Worm (Caenorhabditis elegans) whole organism, L4 larva: Measurements from ENCODE around the gene exp-2.

ENCODE experiments used
- D1046.2 ChIP-seq: fragments of 200-800 bp; sonication (Bioruptor generic); IDR thresholded peaks from 2 replicates; pipeline ENCODE4 v1.3.6; 2022; ENCODE audit warnings: missing genetic modification characterization, missing compliant biosample characterization
- F10B5.3 ChIP-seq: sonication (generic microtip); optimal IDR thresholded peaks from 2 replicates; lab custom pipeline; 2016; ENCODE audit warnings: mild to moderate bottlenecking, missing genetic modification characterization, missing compliant biosample characterization
- F37D6.2 ChIP-seq: sonication (generic microtip); optimal IDR thresholded peaks from 2 replicates; lab custom pipeline; 2016; ENCODE audit warnings: mild to moderate bottlenecking, missing genetic modification characterization, missing compliant biosample characterization
- T20F7.1 ChIP-seq: fragments of 200-800 bp; sonication (Bioruptor generic); optimal IDR thresholded peaks from 2 replicates; lab custom pipeline; 2018; ENCODE audit warnings: mild to moderate bottlenecking, missing genetic modification characterization, missing compliant biosample characterization
- Y105C5A.15 ChIP-seq: fragments of 200-800 bp; sonication (Bioruptor generic); IDR thresholded peaks from 2 replicates; pipeline ENCODE4 v1.3.6; 2022; ENCODE audit warnings: missing genetic modification characterization, missing compliant biosample characterization
- ZK337.2 ChIP-seq: fragments of 200-800 bp; sonication (Bioruptor generic); IDR thresholded peaks from 2 replicates; pipeline ENCODE4 v1.3.6; 2022; ENCODE audit warnings: missing genetic modification reagents, missing genetic modification characterization, missing compliant biosample characterization
- ZK546.5 ChIP-seq, 2 experiments: sonication (generic microtip); optimal IDR thresholded peaks; 2 replicates each; lab custom pipeline; 2017; ENCODE audit warnings: missing biosample characterization in 2 of 2, missing genetic modification characterization in 2 of 2
- aly-2 ChIP-seq: sonication (generic microtip); optimal IDR thresholded peaks from 2 replicates; lab custom pipeline; 2018; ENCODE audit warnings: missing biosample characterization, missing genetic modification characterization
- ama-1 ChIP-seq: fragments of 150-350 bp; optimal IDR thresholded peaks from 2 replicates; lab custom pipeline; 2014; ENCODE audit warnings: inconsistent platforms, mixed read lengths
- arid-1 ChIP-seq: fragments of 200-800 bp; sonication (Bioruptor generic); conservative IDR thresholded peaks from 2 replicates; pipeline ENCODE4 v1.3.6; 2022; ENCODE audit warnings: missing genetic modification reagents, missing genetic modification characterization, missing compliant biosample characterization
- attf-4 ChIP-seq: sonication (generic microtip); optimal IDR thresholded peaks from 3 replicates; lab custom pipeline; 2017; ENCODE audit warnings: missing biosample characterization, missing genetic modification characterization
- ceh-20 ChIP-seq: fragments of 200-800 bp; sonication (Bioruptor generic); IDR thresholded peaks from 2 replicates; pipeline ENCODE4 v1.3.6; 2022; ENCODE audit warnings: missing genetic modification reagents, missing genetic modification characterization, missing compliant biosample characterization
- ceh-28 ChIP-seq: fragments of 150-350 bp; optimal IDR thresholded peaks from 2 replicates; lab custom pipeline; 2014; ENCODE audit warnings: missing biosample characterization, missing genetic modification reagents, missing genetic modification characterization
- ceh-32 ChIP-seq: sonication (generic microtip); optimal IDR thresholded peaks from 2 replicates; lab custom pipeline; 2016; ENCODE audit warnings: mild to moderate bottlenecking, missing genetic modification characterization, missing compliant biosample characterization; ENCODE audit not compliant: poor library complexity
- ceh-82 ChIP-seq: sonication (generic microtip); optimal IDR thresholded peaks from 2 replicates; lab custom pipeline; 2017; ENCODE audit warnings: missing biosample characterization, missing genetic modification characterization
- daf-16 ChIP-seq, 3 experiments: sonication (generic microtip); optimal IDR thresholded peaks; 2 replicates each; lab custom pipeline; 2016 to 2017; ENCODE audit warnings: missing genetic modification characterization in 3 of 3, missing genetic modification reagents in 3 of 3, mild to moderate bottlenecking in 2 of 3, missing compliant biosample characterization in 2 of 3, missing biosample characterization in 1 of 3, moderate library complexity in 1 of 3
- daf-19 ChIP-seq: fragments of 200-800 bp; sonication (Bioruptor generic); conservative IDR thresholded peaks from 2 replicates; pipeline ENCODE4 v1.3.6; 2022; ENCODE audit warnings: missing genetic modification characterization, missing compliant biosample characterization
- dve-1 ChIP-seq: sonication (generic microtip); optimal IDR thresholded peaks from 2 replicates; lab custom pipeline; 2017; ENCODE audit warnings: antibody characterized with exemption, mild to moderate bottlenecking, missing genetic modification characterization, missing compliant biosample characterization; ENCODE audit not compliant: insufficient read depth
- egl-43 ChIP-seq: fragments of 200-800 bp; sonication (Bioruptor generic); IDR thresholded peaks from 2 replicates; pipeline ENCODE4 v1.3.6; 2022; ENCODE audit warnings: missing genetic modification reagents, missing genetic modification characterization, missing compliant biosample characterization
- fkh-10 ChIP-seq: fragments of 150-350 bp; optimal IDR thresholded peaks from 2 replicates; lab custom pipeline; 2014; ENCODE audit warnings: missing biosample characterization, missing genetic modification reagents, missing genetic modification characterization
- fos-1 ChIP-seq: fragments of 150-350 bp; optimal IDR thresholded peaks from 2 replicates; lab custom pipeline; 2014; ENCODE audit warnings: missing biosample characterization, missing genetic modification characterization
- hlh-11 ChIP-seq: fragments of 200-800 bp; sonication (Bioruptor generic); optimal IDR thresholded peaks from 2 replicates; lab custom pipeline; 2018; ENCODE audit warnings: mild to moderate bottlenecking, missing genetic modification characterization, missing compliant biosample characterization
- lin-1 ChIP-seq: fragments of 200-800 bp; sonication (Bioruptor generic); IDR thresholded peaks from 2 replicates; pipeline ENCODE4 v1.3.6; 2022; ENCODE audit warnings: missing genetic modification reagents, missing genetic modification characterization, missing compliant biosample characterization
- lin-13 ChIP-seq: fragments of 150-350 bp; optimal IDR thresholded peaks from 2 replicates; lab custom pipeline; 2014; ENCODE audit warnings: missing biosample characterization, missing genetic modification reagents, missing genetic modification characterization
- lin-15B ChIP-seq: fragments of 150-350 bp; sonication (generic microtip); optimal IDR thresholded peaks from 3 replicates; lab custom pipeline; 2014; ENCODE audit warnings: missing biosample characterization, missing genetic modification characterization
- lin-29 ChIP-seq: fragments of 200-800 bp; sonication (Bioruptor generic); IDR thresholded peaks from 2 replicates; pipeline ENCODE4 v1.3.6; 2022; ENCODE audit warnings: missing genetic modification reagents, missing genetic modification characterization, missing compliant biosample characterization
- lin-38 ChIP-seq: fragments of 200-800 bp; sonication (Bioruptor generic); IDR thresholded peaks from 2 replicates; pipeline ENCODE4 v1.3.6; 2022; ENCODE audit warnings: missing genetic modification reagents, missing genetic modification characterization, missing compliant biosample characterization
- lir-3 ChIP-seq: sonication (generic microtip); optimal IDR thresholded peaks from 2 replicates; lab custom pipeline; 2016; ENCODE audit warnings: mild to moderate bottlenecking, missing genetic modification characterization, missing compliant biosample characterization
- lsy-2 ChIP-seq, 2 experiments: fragments of 150-350 bp in 1 of 2; sonication (generic microtip) in 1 of 2; optimal IDR thresholded peaks; 2 replicates each; lab custom pipeline; 2014 to 2017; ENCODE audit warnings: missing biosample characterization in 2 of 2, missing genetic modification characterization in 2 of 2
- madf-5 ChIP-seq, 2 experiments: fragments of 200-800 bp; sonication (Bioruptor generic); IDR thresholded peaks; 2 replicates each; pipeline ENCODE4 v1.3.6; 2022; ENCODE audit warnings: missing compliant biosample characterization in 2 of 2, missing genetic modification characterization in 2 of 2
- mdt-29 ChIP-seq: fragments of 200-800 bp; sonication (Bioruptor generic); IDR thresholded peaks from 2 replicates; pipeline ENCODE4 v1.3.6; 2022; ENCODE audit warnings: missing genetic modification reagents, missing genetic modification characterization, missing compliant biosample characterization
- mep-1 ChIP-seq: fragments of 150-350 bp; sonication (generic microtip); optimal IDR thresholded peaks from 3 replicates; lab custom pipeline; 2014; ENCODE audit warnings: missing biosample characterization, missing genetic modification characterization
- mes-2 ChIP-seq: sonication (generic microtip); optimal IDR thresholded peaks from 2 replicates; lab custom pipeline; 2016; ENCODE audit warnings: missing genotype, mild to moderate bottlenecking, missing genetic modification characterization, missing compliant biosample characterization; ENCODE audit not compliant: poor library complexity, severe bottlenecking
- mxl-3 ChIP-seq: fragments of 200-800 bp; sonication (Bioruptor generic); optimal IDR thresholded peaks from 2 replicates; lab custom pipeline; 2018; ENCODE audit warnings: mild to moderate bottlenecking, missing genetic modification characterization, missing compliant biosample characterization
- nhr-237 ChIP-seq: sonication (generic microtip); optimal IDR thresholded peaks from 2 replicates; lab custom pipeline; 2017; ENCODE audit warnings: missing biosample characterization, missing genetic modification characterization
- nhr-6 ChIP-seq: fragments of 150-350 bp; optimal IDR thresholded peaks from 2 replicates; lab custom pipeline; 2014; ENCODE audit warnings: missing biosample characterization, missing genetic modification characterization
- nhr-77 ChIP-seq: fragments of 150-350 bp; optimal IDR thresholded peaks from 2 replicates; lab custom pipeline; 2014; ENCODE audit warnings: missing biosample characterization, missing genetic modification characterization
- rbr-2 ChIP-seq: sonication (generic microtip); optimal IDR thresholded peaks from 2 replicates; lab custom pipeline; 2016; ENCODE audit warnings: missing genotype, missing genetic modification characterization, missing compliant biosample characterization
- set-16 ChIP-seq: fragments of 200-800 bp; sonication (Bioruptor generic); IDR thresholded peaks from 2 replicates; pipeline ENCODE4 v1.3.6; 2022; ENCODE audit warnings: missing genetic modification reagents, missing genetic modification characterization, missing compliant biosample characterization
- unc-130 ChIP-seq: sonication (generic microtip); optimal IDR thresholded peaks from 2 replicates; lab custom pipeline; 2016; ENCODE audit warnings: missing genetic modification reagents, missing genetic modification characterization, missing compliant biosample characterization
- unc-62 ChIP-seq, 3 experiments: fragments of 150-350 bp in 1 of 3; sonication (generic microtip); optimal IDR thresholded peaks in 2 of 3; peaks in 1 of 3; 1 replicate in 1 of 3; 2 replicates in 2 of 3; lab custom pipeline; 2014 to 2017; ENCODE audit warnings: missing biosample characterization in 3 of 3, missing genetic modification characterization in 3 of 3, missing genetic modification reagents in 3 of 3, missing genotype in 1 of 3
- vab-7 ChIP-seq: fragments of 200-800 bp; sonication (Bioruptor generic); IDR thresholded peaks from 2 replicates; pipeline ENCODE4 v1.3.6; 2022; ENCODE audit warnings: missing genetic modification reagents, missing genetic modification characterization, missing compliant biosample characterization
- zag-1 ChIP-seq: fragments of 150-350 bp; optimal IDR thresholded peaks from 2 replicates; lab custom pipeline; 2014; ENCODE audit warnings: missing biosample characterization, missing genetic modification characterization
- zfp-2 ChIP-seq: sonication (generic microtip); optimal IDR thresholded peaks from 2 replicates; lab custom pipeline; 2016; ENCODE audit warnings: mild to moderate bottlenecking, missing genetic modification characterization, missing compliant biosample characterization
- zfp-3 ChIP-seq: fragments of 200-800 bp; sonication (Bioruptor generic); conservative IDR thresholded peaks from 2 replicates; pipeline ENCODE4 v1.3.6; 2022; ENCODE audit warnings: missing genetic modification reagents, missing genetic modification characterization, missing compliant biosample characterization
- ztf-7 ChIP-seq: fragments of 150-350 bp; optimal IDR thresholded peaks from 2 replicates; lab custom pipeline; 2014; ENCODE audit warnings: missing biosample characterization, missing genetic modification characterization

exp-2 gene

DNA sequence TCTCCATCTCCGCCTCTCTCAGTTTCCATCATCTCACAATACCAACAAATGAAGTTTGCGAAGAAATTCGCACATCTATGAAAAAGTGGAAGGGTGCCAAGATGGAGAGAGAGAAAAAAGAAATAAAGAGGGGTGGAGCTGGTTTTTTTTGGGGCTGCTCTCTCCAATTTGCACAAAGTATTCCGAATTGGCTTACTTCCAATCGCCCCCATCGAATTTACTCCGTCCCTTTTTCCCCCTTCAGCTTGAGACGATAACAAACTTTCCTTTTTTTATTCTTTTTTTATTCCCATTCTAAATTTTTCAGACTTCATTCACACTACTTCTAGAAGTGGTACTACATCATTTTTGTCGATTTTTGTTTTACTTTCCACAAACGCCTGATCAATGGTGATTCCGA is at the start of gene exp-2:
TSS of gene exp-2 (plus strand) at position 301 of the 400 bp plus-strand sequence.
- TF ChIP-seq attf-4 (no peak), mdt-29 (GFP tag; lab: Robert Waterston, UW) (no peak), T20F7.1 (GFP tag; lab: Kevin White, UChicago) (no peak), lin-38 (GFP tag; lab: Robert Waterston, UW) (no peak), madf-5 (GFP tag; IDR thresholded peaks at IDR 0.05; lab: Robert Waterston, UW) (no peak), F10B5.3 (tag; lab: Kevin White, UChicago) (no peak), lin-13 (no peak), ama-1 (lab: Kevin White, UChicago) (no peak), nhr-237 (tag; lab: Kevin White, UChicago) (no peak), zfp-2 (tag; lab: Kevin White, UChicago) (no peak)

DNA sequence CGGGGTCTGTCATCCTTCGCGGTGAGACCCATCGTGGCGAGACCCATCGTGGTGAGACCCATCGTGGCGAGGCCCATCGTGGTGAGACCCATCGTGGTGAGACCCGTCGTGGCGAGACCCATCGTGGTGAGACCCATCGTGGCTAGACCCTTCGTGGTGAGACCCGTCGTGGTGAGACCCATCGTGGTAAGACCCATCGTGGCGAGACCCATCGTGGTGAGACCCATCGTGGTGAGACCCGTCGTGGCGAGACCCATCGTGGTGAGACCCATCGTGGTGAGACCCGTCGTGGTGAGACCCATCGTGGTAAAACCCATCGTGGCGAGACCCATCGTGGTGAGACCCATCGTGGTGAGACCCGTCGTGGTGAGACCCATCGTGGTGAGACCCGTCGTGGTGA is 39.6 kb upstream of the exp-2 start:
- TF ChIP-seq set-16 (GFP tag; lab: Robert Waterston, UW): peak; percentile 71

DNA sequence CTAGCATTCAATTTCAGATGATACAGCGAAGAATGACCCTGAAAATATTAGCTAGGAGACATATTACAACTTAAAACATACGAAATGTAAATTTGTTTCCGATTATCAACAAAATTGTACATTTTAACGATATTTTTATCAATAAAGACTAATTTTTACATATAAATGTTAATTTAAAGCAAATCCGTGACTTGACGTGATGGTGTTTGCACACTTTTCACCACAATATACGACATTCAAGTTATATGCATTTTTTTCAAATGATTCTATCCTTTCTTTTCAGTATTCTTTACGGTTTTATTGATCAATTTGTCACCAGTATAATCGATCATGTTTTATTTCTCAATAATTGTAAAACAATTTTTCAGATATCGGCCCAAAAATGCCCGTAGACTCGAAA is 35.4 kb upstream of the exp-2 start, which contains the start of gene Y38A10A.7:
TSS of gene Y38A10A.7 (plus strand) at position 369 of the 400 bp plus-strand sequence.
- TF ChIP-seq D1046.2 (GFP tag; lab: Robert Waterston, UW): no peak
- peak; percentile 51 for TF ChIP-seq T20F7.1 (GFP tag; lab: Kevin White, UChicago)
- TF ChIP-seq arid-1: no peak
- no peak for TF ChIP-seq fkh-10
- TF ChIP-seq lin-29 (GFP tag; lab: Robert Waterston, UW): no peak
- TF ChIP-seq lin-38 (GFP tag; lab: Robert Waterston, UW): 0 out of 2 replicates have a peak, but pooled peaks have one; percentile 4
- no peak for TF ChIP-seq aly-2 (tag; lab: Kevin White, UChicago)
- TF ChIP-seq unc-62 (GFP tag; optimal IDR thresholded peaks at IDR 0.05 in 1 of 2; lab: Kevin White, UChicago): no peak
- TF ChIP-seq unc-62 (tag; optimal IDR thresholded peaks at IDR 0.05; lab: Kevin White, UChicago): no peak
- no peak for TF ChIP-seq attf-4
- TF ChIP-seq vab-7 (GFP tag; lab: Robert Waterston, UW): no peak
- TF ChIP-seq unc-130 (GFP tag; lab: Kevin White, UChicago): no peak
- no peak for TF ChIP-seq rbr-2 (tag; lab: Kevin White, UChicago)
- TF ChIP-seq mes-2 (tag; lab: Kevin White, UChicago): peak; percentile 32
- TF ChIP-seq daf-19 (GFP tag; lab: Robert Waterston, UW): no peak
- TF ChIP-seq ZK337.2 (GFP tag; lab: Robert Waterston, UW): no peak
- no peak for TF ChIP-seq ama-1 (lab: Kevin White, UChicago)
- TF ChIP-seq F10B5.3 (tag; lab: Kevin White, UChicago): no peak
- no peak for TF ChIP-seq mep-1
- TF ChIP-seq hlh-11 (tag; lab: Kevin White, UChicago): no peak
- TF ChIP-seq ceh-28 (tag; lab: Kevin White, UChicago): no peak
- TF ChIP-seq nhr-77 (tag; lab: Kevin White, UChicago): no peak
- no peak for TF ChIP-seq ztf-7 (tag; lab: Kevin White, UChicago)
- no peak for TF ChIP-seq ceh-20 (GFP tag; lab: Robert Waterston, UW)
- peak; percentile 3 for TF ChIP-seq dve-1 (tag; lab: Kevin White, UChicago)
- TF ChIP-seq Y105C5A.15: no peak
- no peak for TF ChIP-seq ceh-32 (tag; lab: Kevin White, UChicago)
- no peak for TF ChIP-seq zfp-3 (GFP tag; lab: Robert Waterston, UW)
- peak in 1 of 2 experiments; percentile 41 for TF ChIP-seq lsy-2 (tag; optimal IDR thresholded peaks at IDR 0.05; lab: Kevin White, UChicago)
- TF ChIP-seq nhr-6 (tag; lab: Kevin White, UChicago): no peak
- TF ChIP-seq daf-16 (GFP tag; optimal IDR thresholded peaks at IDR 0.05; lab: Kevin White, UChicago): no peak
- TF ChIP-seq daf-16 (tag; optimal IDR thresholded peaks at IDR 0.05; lab: Kevin White, UChicago): no peak
- no peak for TF ChIP-seq lir-3 (tag; lab: Kevin White, UChicago)
- no peak for TF ChIP-seq ceh-82 (tag; lab: Kevin White, UChicago)
- no peak for TF ChIP-seq fos-1 (tag; lab: Kevin White, UChicago)
- TF ChIP-seq mxl-3 (GFP tag; lab: Kevin White, UChicago): no peak
- TF ChIP-seq zag-1: no peak
- no peak for TF ChIP-seq F37D6.2 (tag; lab: Kevin White, UChicago)
- no peak for TF ChIP-seq lin-15B
- no peak for TF ChIP-seq lin-1 (GFP tag; lab: Robert Waterston, UW)
- no peak for TF ChIP-seq egl-43
- TF ChIP-seq ZK546.5 (tag; optimal IDR thresholded peaks at IDR 0.05; lab: Kevin White, UChicago): no peak
